Fruit fly (Drosophila melanogaster): ENCODE results near the gene CG12605.

The CG12605 gene

dm6 chr3L:3970372-3971031 lies 5.9 kb upstream of the CG12605 start (continued):
- TF ChIP-seq Hr78 (GFP tag; optimal IDR thresholded peaks at IDR 0.05) (no peak), Trl (optimal IDR thresholded peaks at IDR 0.05) (no peak), Trl (GFP tag; optimal IDR thresholded peaks at IDR 0.05) (peak; percentile 20), Neu2 (GFP tag; optimal IDR thresholded peaks at IDR 0.05; ENCODE audit: borderline replicate concordance) (no peak), CG12659 (GFP tag; optimal IDR thresholded peaks at IDR 0.05) (peak; percentile 51), CG2202 (tag; optimal IDR thresholded peaks at IDR 0.05) (no peak), E2f1 (GFP tag; IDR thresholded peaks at IDR 0.05) (0 out of 2 replicates have a peak, but pooled peaks have one; percentile 22), CG16815 (GFP tag; optimal IDR thresholded peaks at IDR 0.05) (peak; percentile 11), kah (GFP tag; optimal IDR thresholded peaks at IDR 0.05) (no peak), gro (GFP tag; optimal IDR thresholded peaks at IDR 0.05) (peak; percentile 6), YL-1 (GFP tag; optimal IDR thresholded peaks at IDR 0.05) (no peak), yki (optimal IDR thresholded peaks at IDR 0.05) (no peak), Elba2 (GFP tag; optimal IDR thresholded peaks at IDR 0.05) (no peak), amos (GFP tag; IDR thresholded peaks at IDR 0.05; ENCODE audit: partially characterized antibody) (no peak), CG14860 (GFP tag; IDR thresholded peaks at IDR 0.05; ENCODE audit: partially characterized antibody) (no peak), CG10543 (GFP tag; optimal IDR thresholded peaks at IDR 0.05) (no peak), CG18764 (GFP tag; optimal IDR thresholded peaks at IDR 0.05) (no peak), zfh1 (GFP tag; IDR thresholded peaks at IDR 0.05) (0 out of 3 replicates have a peak, but pooled peaks have one; percentile 40), ac (GFP tag; optimal IDR thresholded peaks at IDR 0.05) (no peak), fd64A (GFP tag; optimal IDR thresholded peaks at IDR 0.05) (no peak), vvl (GFP tag; IDR thresholded peaks at IDR 0.05) (0 out of 2 replicates have a peak, but pooled peaks have one; percentile 46), Hr39 (optimal IDR thresholded peaks at IDR 0.05) (no peak), emc (GFP tag; optimal IDR thresholded peaks at IDR 0.05) (no peak), CG12769 (tag; optimal IDR thresholded peaks at IDR 0.05) (peak; percentile 22), HLHmδ (GFP tag; optimal IDR thresholded peaks at IDR 0.05) (no peak), Mad (GFP tag; optimal IDR thresholded peaks at IDR 0.05) (peak; percentile 2), CG9437 (GFP tag; optimal IDR thresholded peaks at IDR 0.05) (peak; percentile 15), Usf (GFP tag; optimal IDR thresholded peaks at IDR 0.05) (no peak), CG14050 (GFP tag; IDR thresholded peaks at IDR 0.05) (no peak), gsb-n (tag; optimal IDR thresholded peaks at IDR 0.05) (no peak), sc (optimal IDR thresholded peaks at IDR 0.05) (no peak), sc (GFP tag; optimal IDR thresholded peaks at IDR 0.05) (no peak), CG1832 (GFP tag; optimal IDR thresholded peaks at IDR 0.05) (no peak), sisA (GFP tag; IDR thresholded peaks at IDR 0.05) (0 out of 2 replicates have a peak, but pooled peaks have one; percentile 7), eyg (GFP tag; optimal IDR thresholded peaks at IDR 0.05) (no peak), dmrt11E (tag; optimal IDR thresholded peaks at IDR 0.05) (no peak), tx (GFP tag; optimal IDR thresholded peaks at IDR 0.05) (no peak), klu (GFP tag; IDR thresholded peaks at IDR 0.05) (no peak), ara (GFP tag; IDR thresholded peaks at IDR 0.05) (no peak), CG12299 (tag; optimal IDR thresholded peaks at IDR 0.05) (no peak), CG15011 (GFP tag; optimal IDR thresholded peaks at IDR 0.05) (no peak), gsb (GFP tag; IDR thresholded peaks at IDR 0.05) (no peak), nmo (GFP tag; optimal IDR thresholded peaks at IDR 0.05) (peak; percentile 41), CG8924 (tag; optimal IDR thresholded peaks at IDR 0.05) (peak; percentile 38), HLH4C (GFP tag; IDR thresholded peaks at IDR 0.05; ENCODE audit: partially characterized antibody) (no peak), HmgZ (tag; optimal IDR thresholded peaks at IDR 0.05) (peak; percentile 10), aop (GFP tag; IDR thresholded peaks at IDR 0.05) (no peak), bsh (GFP tag; optimal IDR thresholded peaks at IDR 0.05) (peak in 1 of 2 experiments; percentile 60), pho (GFP tag; optimal IDR thresholded peaks at IDR 0.05) (peak; percentile 15), CG15269 (tag; optimal IDR thresholded peaks at IDR 0.05) (peak; percentile 55), CG4424 (GFP tag; optimal IDR thresholded peaks at IDR 0.05) (no peak)
